Worm (Caenorhabditis elegans) whole organism, young adult: Measurements from ENCODE around the gene gst-34.

Experiments used
- F22D6.2 ChIP-seq: sonication (generic microtip); optimal IDR thresholded peaks from 2 replicates; lab custom pipeline; 2016; ENCODE audit warnings: mild to moderate bottlenecking, missing genetic modification characterization, missing compliant biosample characterization
- F49E8.2 ChIP-seq: sonication (generic microtip); optimal IDR thresholded peaks from 3 replicates; lab custom pipeline; 2017; ENCODE audit warnings: missing genetic modification characterization, mild to moderate bottlenecking, missing compliant biosample characterization, antibody characterized with exemption, moderate library complexity; ENCODE audit not compliant: insufficient read depth
- F52B5.7 ChIP-seq: sonication (generic microtip); optimal IDR thresholded peaks from 2 replicates; lab custom pipeline; 2016; ENCODE audit warnings: mild to moderate bottlenecking, missing genetic modification characterization, missing compliant biosample characterization
- F57C9.4 ChIP-seq: sonication (generic microtip); optimal IDR thresholded peaks from 2 replicates; lab custom pipeline; 2017; ENCODE audit warnings: mild to moderate bottlenecking, missing genetic modification characterization, missing compliant biosample characterization
- K11D2.4 ChIP-seq: fragments of 200-800 bp; sonication (Bioruptor generic); IDR thresholded peaks from 2 replicates; pipeline ENCODE4 v1.3.6; 2022; ENCODE audit warnings: missing genetic modification reagents, missing genetic modification characterization, missing compliant biosample characterization
- Y53G8AR.9 ChIP-seq: fragments of 200-800 bp; sonication (Bioruptor generic); conservative IDR thresholded peaks from 2 replicates; pipeline ENCODE4 v1.3.6; 2022; ENCODE audit warnings: missing genetic modification reagents, missing genetic modification characterization, missing compliant biosample characterization
- Y56A3A.18 ChIP-seq: fragments of 200-800 bp; sonication (Bioruptor generic); IDR thresholded peaks from 2 replicates; pipeline ENCODE4 v1.3.6; 2022; ENCODE audit warnings: missing genetic modification reagents, missing genetic modification characterization, missing compliant biosample characterization
- Y67H2A.10 ChIP-seq: fragments of 200-800 bp; sonication (Bioruptor generic); conservative IDR thresholded peaks from 2 replicates; pipeline ENCODE4 v1.3.6; 2022; ENCODE audit warnings: missing genetic modification reagents, missing genetic modification characterization, missing compliant biosample characterization
- Y79H2A.3 ChIP-seq: fragments of 200-800 bp; sonication (Bioruptor generic); conservative IDR thresholded peaks from 2 replicates; pipeline ENCODE4 v1.3.6; 2022; ENCODE audit warnings: missing genetic modification reagents, missing genetic modification characterization, missing compliant biosample characterization
- atf-7 ChIP-seq: sonication (generic microtip); optimal IDR thresholded peaks from 2 replicates; lab custom pipeline; 2017; ENCODE audit warnings: mild to moderate bottlenecking, missing genetic modification characterization, missing compliant biosample characterization
- athp-1 ChIP-seq: sonication (generic microtip); optimal IDR thresholded peaks from 2 replicates; lab custom pipeline; 2017; ENCODE audit warnings: mild to moderate bottlenecking, missing genetic modification characterization, missing compliant biosample characterization
- attf-3 ChIP-seq: fragments of 200-800 bp; sonication (Bioruptor generic); conservative IDR thresholded peaks from 2 replicates; pipeline ENCODE4 v1.3.6; 2022; ENCODE audit warnings: missing genetic modification reagents, missing genetic modification characterization, missing compliant biosample characterization
- attf-5 ChIP-seq: fragments of 200-800 bp; sonication (Bioruptor generic); optimal IDR thresholded peaks from 2 replicates; lab custom pipeline; 2018; ENCODE audit warnings: mild to moderate bottlenecking, missing genetic modification characterization, missing compliant biosample characterization
- attf-6 ChIP-seq: fragments of 200-800 bp; sonication (Bioruptor generic); IDR thresholded peaks from 2 replicates; pipeline ENCODE4 v1.3.6; 2022; ENCODE audit warnings: missing genetic modification reagents, missing genetic modification characterization, missing compliant biosample characterization
- bed-1 ChIP-seq: fragments of 200-800 bp; sonication (Bioruptor generic); IDR thresholded peaks from 2 replicates; pipeline ENCODE4 v1.3.6; 2022; ENCODE audit warnings: missing genetic modification reagents, missing genetic modification characterization, missing compliant biosample characterization
- bed-2 ChIP-seq: fragments of 200-800 bp; sonication (Bioruptor generic); IDR thresholded peaks from 2 replicates; pipeline ENCODE4 v1.3.6; 2022; ENCODE audit warnings: missing genetic modification reagents, missing genetic modification characterization, missing compliant biosample characterization
- cebp-1 ChIP-seq, 2 experiments: fragments of 200-800 bp in 1 of 2; sonication (Bioruptor generic) in 1 of 2; sonication (generic microtip) in 1 of 2; IDR thresholded peaks in 1 of 2; optimal IDR thresholded peaks in 1 of 2; 2 replicates each; pipeline versions ENCODE4 v1.3.6 to Lab custom; 2017 to 2022; ENCODE audit warnings: missing compliant biosample characterization in 2 of 2, missing genetic modification characterization in 2 of 2, mild to moderate bottlenecking in 1 of 2, missing genetic modification reagents in 1 of 2, moderate library complexity in 1 of 2
- ceh-40 ChIP-seq: fragments of 200-800 bp; sonication (Bioruptor generic); IDR thresholded peaks from 2 replicates; pipeline ENCODE4 v1.3.6; 2022; ENCODE audit warnings: missing genetic modification characterization, missing compliant biosample characterization
- egl-44 ChIP-seq: fragments of 200-800 bp; sonication (Bioruptor generic); IDR thresholded peaks from 2 replicates; pipeline ENCODE4 v1.3.6; 2022; ENCODE audit warnings: missing genetic modification reagents, missing genetic modification characterization, missing compliant biosample characterization
- egrh-3 ChIP-seq: fragments of 200-800 bp; sonication (Bioruptor generic); IDR thresholded peaks from 2 replicates; pipeline ENCODE4 v1.3.6; 2022; ENCODE audit warnings: missing genetic modification reagents, missing genetic modification characterization, missing compliant biosample characterization
- ekl-4 ChIP-seq: fragments of 200-800 bp; sonication (Bioruptor generic); IDR thresholded peaks from 2 replicates; pipeline ENCODE4 v1.3.6; 2022; ENCODE audit warnings: missing genetic modification reagents, missing genetic modification characterization, missing compliant biosample characterization
- gei-17 ChIP-seq: fragments of 200-800 bp; sonication (Bioruptor generic); optimal IDR thresholded peaks from 2 replicates; lab custom pipeline; 2018; ENCODE audit warnings: mild to moderate bottlenecking, missing genetic modification characterization, missing compliant biosample characterization
- hlh-12 ChIP-seq: sonication (generic microtip); optimal IDR thresholded peaks from 2 replicates; lab custom pipeline; 2016; ENCODE audit warnings: missing genetic modification characterization, missing compliant biosample characterization
- lin-40 ChIP-seq: sonication (generic microtip); optimal IDR thresholded peaks from 2 replicates; lab custom pipeline; 2016; ENCODE audit warnings: missing genetic modification characterization, mild to moderate bottlenecking, missing compliant biosample characterization, missing genotype, missing genetic modification reagents
- lin-54 ChIP-seq: fragments of 200-800 bp; sonication (Bioruptor generic); optimal IDR thresholded peaks from 2 replicates; lab custom pipeline; 2018; ENCODE audit warnings: mild to moderate bottlenecking, missing genetic modification characterization, missing compliant biosample characterization
- lsy-27 ChIP-seq: sonication (generic microtip); optimal IDR thresholded peaks from 2 replicates; lab custom pipeline; 2017; ENCODE audit warnings: missing genetic modification characterization, mild to moderate bottlenecking, missing compliant biosample characterization, antibody characterized with exemption, missing genotype, borderline replicate concordance; ENCODE audit not compliant: insufficient read depth
- madf-10 ChIP-seq: sonication (generic microtip); optimal IDR thresholded peaks from 2 replicates; lab custom pipeline; 2016; ENCODE audit warnings: mild to moderate bottlenecking, missing genetic modification characterization, missing compliant biosample characterization
- madf-6 ChIP-seq: fragments of 200-800 bp; sonication (Bioruptor generic); IDR thresholded peaks from 2 replicates; pipeline ENCODE4 v1.3.6; 2022; ENCODE audit warnings: missing genetic modification reagents, missing genetic modification characterization, missing compliant biosample characterization
- nfya-1 ChIP-seq: sonication (generic microtip); optimal IDR thresholded peaks from 2 replicates; lab custom pipeline; 2017; ENCODE audit warnings: antibody characterized with exemption, missing compliant biosample characterization, missing genetic modification characterization, borderline replicate concordance; ENCODE audit not compliant: insufficient read depth
- nfyb-1 ChIP-seq: fragments of 200-800 bp; sonication (Bioruptor generic); IDR thresholded peaks from 2 replicates; pipeline ENCODE4 v1.3.6; 2022; ENCODE audit warnings: missing genetic modification reagents, missing genetic modification characterization, missing compliant biosample characterization
- nhr-179 ChIP-seq: sonication (generic microtip); optimal IDR thresholded peaks from 2 replicates; lab custom pipeline; 2016; ENCODE audit warnings: mild to moderate bottlenecking, missing genetic modification characterization, missing compliant biosample characterization
- pbrm-1 ChIP-seq: fragments of 200-800 bp; sonication (Bioruptor generic); IDR thresholded peaks from 2 replicates; pipeline ENCODE4 v1.3.6; 2022; ENCODE audit warnings: missing genetic modification reagents, missing genetic modification characterization, missing compliant biosample characterization
- sdz-38 ChIP-seq: sonication (generic microtip); optimal IDR thresholded peaks from 2 replicates; lab custom pipeline; 2016; ENCODE audit warnings: missing genotype, missing genetic modification characterization, missing compliant biosample characterization
- snpc-4 ChIP-seq, 5 experiments: fragments of 150-350 bp in 1 of 5; sonication (generic microtip) in 4 of 5; optimal IDR thresholded peaks; 2 replicates each; lab custom pipeline; 2014 to 2018; ENCODE audit warnings: missing genetic modification characterization in 5 of 5, missing biosample characterization in 3 of 5, antibody characterized with exemption in 2 of 5, mild to moderate bottlenecking in 2 of 5, missing compliant biosample characterization in 2 of 5, missing genotype in 2 of 5, moderate library complexity in 2 of 5, missing genetic modification reagents in 1 of 5
- somi-1 ChIP-seq: fragments of 200-800 bp; sonication (Bioruptor generic); optimal IDR thresholded peaks from 2 replicates; lab custom pipeline; 2018; ENCODE audit warnings: mild to moderate bottlenecking, missing genetic modification characterization, missing compliant biosample characterization
- unc-130 ChIP-seq: sonication (generic microtip); optimal IDR thresholded peaks from 2 replicates; lab custom pipeline; 2016; ENCODE audit warnings: missing genetic modification reagents, missing genetic modification characterization, missing compliant biosample characterization
- ztf-22 ChIP-seq: fragments of 200-800 bp; sonication (Bioruptor generic); optimal IDR thresholded peaks from 2 replicates; lab custom pipeline; 2018; ENCODE audit warnings: mild to moderate bottlenecking, missing genetic modification characterization, moderate library complexity, missing compliant biosample characterization
- ztf-26 ChIP-seq: sonication (generic microtip); optimal IDR thresholded peaks from 2 replicates; lab custom pipeline; 2017; ENCODE audit warnings: missing genetic modification characterization, missing compliant biosample characterization
- ztf-3 ChIP-seq: fragments of 200-800 bp; sonication (Bioruptor generic); optimal IDR thresholded peaks from 2 replicates; lab custom pipeline; 2018; ENCODE audit warnings: mild to moderate bottlenecking, missing genetic modification characterization, missing compliant biosample characterization

Gene gst-34

DNA sequence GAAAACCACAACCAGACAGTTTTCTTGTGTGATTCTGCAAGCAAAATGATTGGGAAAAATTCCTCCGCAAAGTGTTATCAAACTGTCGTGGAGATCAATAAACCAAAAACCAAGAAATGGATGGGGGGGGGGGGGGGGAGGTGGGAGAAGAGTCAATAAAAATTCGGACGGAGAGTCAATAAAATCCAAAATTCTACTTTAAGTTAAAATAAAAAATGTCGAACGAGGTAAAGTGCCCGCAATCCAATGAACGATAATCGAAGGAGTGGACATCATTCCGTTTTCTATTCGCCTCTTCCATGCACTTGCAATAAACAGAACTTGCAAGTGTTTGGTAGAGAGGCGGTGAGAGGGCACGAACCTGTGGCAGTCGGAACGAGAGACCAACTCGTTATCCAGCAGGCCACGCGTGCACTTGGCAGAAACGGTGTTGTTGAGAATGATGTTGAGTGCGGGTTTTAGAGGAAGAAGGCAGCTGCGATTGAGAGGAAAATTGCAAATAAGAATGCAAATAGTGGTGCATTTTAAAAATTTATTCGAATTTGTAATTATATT lies 17.3 kb downstream of the gst-34 start, which contains the start of gene gst-27 (continued):
- TF ChIP-seq bed-1 (GFP tag; lab: Robert Waterston, UW) (0 out of 2 replicates have a peak, but pooled peaks have one; percentile 37), hlh-12 (tag; lab: Kevin White, UChicago) (no peak), attf-5 (peak; percentile 82), lin-40 (tag; lab: Kevin White, UChicago) (peak; percentile 89), egl-44 (GFP tag; lab: Robert Waterston, UW) (peak; percentile 90), nhr-179 (tag; lab: Kevin White, UChicago) (peak; percentile 72), cebp-1 (GFP tag; IDR thresholded peaks at IDR 0.05; lab: Robert Waterston, UW) (no peak), cebp-1 (tag; optimal IDR thresholded peaks at IDR 0.05; lab: Kevin White, UChicago) (peak; percentile 86), somi-1 (GFP tag; lab: Kevin White, UChicago) (peak; percentile 18), Y53G8AR.9 (GFP tag; lab: Robert Waterston, UW) (peak; percentile 79), gei-17 (GFP tag; lab: Kevin White, UChicago) (peak; percentile 59), F52B5.7 (tag; lab: Kevin White, UChicago) (peak; percentile 91), F57C9.4 (tag; lab: Kevin White, UChicago) (peak; percentile 39), pbrm-1 (GFP tag; lab: Robert Waterston, UW) (peak; percentile 81), ekl-4 (GFP tag; lab: Robert Waterston, UW) (peak; percentile 79), nfyb-1 (GFP tag; lab: Robert Waterston, UW) (peak; percentile 83), Y67H2A.10 (GFP tag; lab: Robert Waterston, UW) (no peak), atf-7 (tag; lab: Kevin White, UChicago) (peak; percentile 78), ceh-40 (GFP tag; lab: Robert Waterston, UW) (peak; percentile 84), athp-1 (tag; lab: Kevin White, UChicago) (peak; percentile 87), ztf-3 (GFP tag; lab: Kevin White, UChicago) (peak; percentile 34), lsy-27 (tag; lab: Kevin White, UChicago) (peak; percentile 41), ztf-26 (peak; percentile 91), F22D6.2 (tag; lab: Kevin White, UChicago) (peak; percentile 67), lin-54 (peak; percentile 82), madf-10 (tag; lab: Kevin White, UChicago) (peak; percentile 88), egrh-3 (GFP tag; lab: Robert Waterston, UW) (peak; percentile 73), Y56A3A.18 (GFP tag; lab: Robert Waterston, UW) (peak; percentile 85), bed-2 (GFP tag; lab: Robert Waterston, UW) (0 out of 2 replicates have a peak, but pooled peaks have one; percentile 63), ztf-22 (peak; percentile 85), snpc-4 (GFP tag; optimal IDR thresholded peaks at IDR 0.05; lab: Kevin White, UChicago) (peak; percentile 53), snpc-4 (tag; optimal IDR thresholded peaks at IDR 0.05; lab: Kevin White, UChicago) (peak; percentile 57 to 84 (median 79)), attf-3 (peak; percentile 60; the same call in 1 of the 2 replicates), attf-6 (peak; percentile 61), K11D2.4 (GFP tag; lab: Robert Waterston, UW) (peak; percentile 38; the same call in 1 of the 2 replicates), F49E8.2 (tag; lab: Kevin White, UChicago) (peak; percentile 88), Y79H2A.3 (GFP tag; lab: Robert Waterston, UW) (peak; percentile 80; the same call in 1 of the 2 replicates), sdz-38 (tag; lab: Kevin White, UChicago) (no peak), madf-6 (GFP tag; lab: Robert Waterston, UW) (peak; percentile 74), nfya-1 (tag; lab: Kevin White, UChicago) (no peak), unc-130 (GFP tag; lab: Kevin White, UChicago) (peak; percentile 61)
- TF ChIP-seq, all 124 proteins: peak for 105
